Worm (Caenorhabditis elegans) whole organism, late embryonic: ENCODE data around the gene Y7A5A.8.

Experiments used
- C38D4.7 ChIP-seq: fragments of 200-800 bp; sonication (Bioruptor generic); optimal IDR thresholded peaks from 2 replicates; lab custom pipeline; 2018; ENCODE audit warnings: mild to moderate bottlenecking, missing genetic modification characterization, moderate library complexity, missing compliant biosample characterization
- ceh-14 ChIP-seq: sonication (generic microtip); optimal IDR thresholded peaks from 2 replicates; lab custom pipeline; 2016; ENCODE audit warnings: missing genotype, missing genetic modification characterization, missing compliant biosample characterization
- ceh-18 ChIP-seq: sonication (generic microtip); optimal IDR thresholded peaks from 2 replicates; lab custom pipeline; 2016; ENCODE audit warnings: missing genetic modification characterization, missing compliant biosample characterization
- ceh-2 ChIP-seq: sonication (generic microtip); optimal IDR thresholded peaks from 2 replicates; lab custom pipeline; 2016; ENCODE audit warnings: missing genotype, missing genetic modification characterization, missing compliant biosample characterization
- ceh-22 ChIP-seq: sonication (generic microtip); optimal IDR thresholded peaks from 2 replicates; lab custom pipeline; 2017; ENCODE audit warnings: missing biosample characterization, missing genetic modification characterization
- ceh-31 ChIP-seq: sonication (generic microtip); optimal IDR thresholded peaks from 2 replicates; lab custom pipeline; 2016; ENCODE audit warnings: missing genetic modification characterization, missing compliant biosample characterization
- che-1 ChIP-seq: sonication (generic microtip); optimal IDR thresholded peaks from 2 replicates; lab custom pipeline; 2016; ENCODE audit warnings: mild to moderate bottlenecking, missing genetic modification characterization, missing compliant biosample characterization
- dve-1 ChIP-seq: sonication (generic microtip); optimal IDR thresholded peaks from 2 replicates; lab custom pipeline; 2017; ENCODE audit warnings: antibody characterized with exemption, mild to moderate bottlenecking, missing genetic modification characterization, missing compliant biosample characterization
- elt-2 ChIP-seq: sonication (generic microtip); optimal IDR thresholded peaks from 2 replicates; lab custom pipeline; 2016; ENCODE audit warnings: missing genetic modification reagents, missing genetic modification characterization, missing compliant biosample characterization
- elt-4 ChIP-seq: sonication (generic microtip); optimal IDR thresholded peaks from 2 replicates; lab custom pipeline; 2016; ENCODE audit warnings: missing genetic modification characterization, missing compliant biosample characterization
- ets-4 ChIP-seq: sonication (generic microtip); optimal IDR thresholded peaks from 2 replicates; lab custom pipeline; 2016; ENCODE audit warnings: missing genetic modification characterization, missing compliant biosample characterization
- hlh-30 ChIP-seq: sonication (generic microtip); optimal IDR thresholded peaks from 2 replicates; lab custom pipeline; 2017; ENCODE audit warnings: antibody characterized with exemption, missing genetic modification characterization, missing compliant biosample characterization; ENCODE audit not compliant: insufficient read depth
- nfya-1 ChIP-seq: sonication (generic microtip); optimal IDR thresholded peaks from 2 replicates; lab custom pipeline; 2017; ENCODE audit warnings: missing genetic modification characterization, mild to moderate bottlenecking, missing compliant biosample characterization, antibody characterized with exemption, moderate library complexity
- odd-2 ChIP-seq: sonication (generic microtip); optimal IDR thresholded peaks from 2 replicates; lab custom pipeline; 2017; ENCODE audit warnings: antibody characterized with exemption, mild to moderate bottlenecking, missing genetic modification characterization, missing compliant biosample characterization
- pag-3 ChIP-seq: sonication (generic microtip); optimal IDR thresholded peaks from 2 replicates; lab custom pipeline; 2016; ENCODE audit warnings: missing compliant biosample characterization, missing genetic modification characterization, borderline replicate concordance
- pax-1 ChIP-seq: fragments of 150-350 bp; optimal IDR thresholded peaks from 2 replicates; lab custom pipeline; 2014; ENCODE audit warnings: missing biosample characterization, missing genetic modification characterization
- pros-1 ChIP-seq: fragments of 150-350 bp; optimal IDR thresholded peaks from 2 replicates; lab custom pipeline; 2014; ENCODE audit warnings: missing biosample characterization, missing genetic modification reagents, missing genetic modification characterization
- sdc-2 ChIP-seq: sonication (generic microtip); optimal IDR thresholded peaks from 2 replicates; lab custom pipeline; 2016; ENCODE audit warnings: missing genotype, missing genetic modification characterization, missing compliant biosample characterization
- sox-2 ChIP-seq: fragments of 200-800 bp; sonication (Bioruptor generic); IDR thresholded peaks from 2 replicates; pipeline ENCODE4 v1.3.6; 2022; ENCODE audit warnings: missing genetic modification reagents, missing genetic modification characterization, missing compliant biosample characterization
- tbx-2 ChIP-seq: sonication (generic microtip); optimal IDR thresholded peaks from 2 replicates; lab custom pipeline; 2016; ENCODE audit warnings: missing genetic modification characterization, missing compliant biosample characterization
- ztf-16 ChIP-seq: sonication (generic microtip); optimal IDR thresholded peaks from 2 replicates; lab custom pipeline; 2017; ENCODE audit warnings: missing genetic modification characterization, missing compliant biosample characterization

Y7A5A.8 gene

ce11 chrX:15865868-15866555 is 43.7 kb downstream of the Y7A5A.8 start, which contains the start of the genes csb-1 and F53H4.4:
TSS of gene csb-1 (minus strand) at chrX:15865918.
TSS of gene F53H4.4 (plus strand) at chrX:15866387.
- TF ChIP-seq nfya-1 (tag; lab: Kevin White, UChicago) (peak; percentile 9), ceh-14 (peak; percentile 15), ceh-31 (tag; lab: Kevin White, UChicago) (peak; percentile 76), dve-1 (no peak), che-1 (tag; lab: Kevin White, UChicago) (no peak), ceh-18 (tag; lab: Kevin White, UChicago) (peak; percentile 23), ztf-16 (tag; lab: Kevin White, UChicago) (no peak), ets-4 (tag; lab: Kevin White, UChicago) (peak; percentile 36), elt-2 (tag; lab: Kevin White, UChicago) (peak; percentile 7), odd-2 (no peak), tbx-2 (tag; lab: Kevin White, UChicago) (peak; percentile 32), hlh-30 (tag; lab: Kevin White, UChicago) (peak; percentile 67), ceh-2 (tag; lab: Kevin White, UChicago) (no peak)

- TF ChIP-seq sdc-2 (tag; lab: Kevin White, UChicago), result no peak
- no peak for TF ChIP-seq ceh-31 (tag; lab: Kevin White, UChicago)
- no peak for TF ChIP-seq pax-1 (tag; lab: Kevin White, UChicago)
- TF ChIP-seq elt-4 (tag; lab: Kevin White, UChicago), result no peak
- TF ChIP-seq ceh-22 (tag; lab: Kevin White, UChicago), result no peak
- TF ChIP-seq pag-3 (tag; lab: Kevin White, UChicago), result no peak
- TF ChIP-seq hlh-30 (tag; lab: Kevin White, UChicago), result no peak
- no peak for TF ChIP-seq sox-2 (GFP tag; lab: Robert Waterston, UW)
- TF ChIP-seq pros-1 (tag; lab: Kevin White, UChicago), result no peak
- TF ChIP-seq C38D4.7, result no peak
Measured at ce11 chrX:15869589-15869988, 47.3 kb downstream of the Y7A5A.8 start.
